Fruit fly (Drosophila melanogaster) whole organism, embryonic: ENCODE measurements around the gene TotB.

Source experiments
- CG10267 ChIP-seq: fragments of 200-800 bp; sonication (Bioruptor generic); optimal IDR thresholded peaks from 2 replicates; lab custom pipeline; 2018; ENCODE audit warnings: missing biosample characterization, mild to moderate bottlenecking, missing genetic modification characterization, moderate library complexity
- CG10274 ChIP-seq: fragments of 200-800 bp; sonication (Bioruptor generic); optimal IDR thresholded peaks from 3 replicates; lab custom pipeline; 2017; ENCODE audit warnings: missing biosample characterization, mild to moderate bottlenecking, missing genetic modification characterization
- CG10959 ChIP-seq: fragments of 200-800 bp; sonication (Bioruptor generic); IDR thresholded peaks from 2 replicates; pipeline ENCODE4 v1.3.6; 2022; ENCODE audit warnings: missing biosample characterization, missing genetic modification characterization
- CG12104 ChIP-seq: fragments of 200-800 bp; sonication (Bioruptor generic); optimal IDR thresholded peaks from 3 replicates; lab custom pipeline; 2016; ENCODE audit warnings: missing biosample characterization, missing genetic modification characterization
- CG1233 ChIP-seq: fragments of 200-800 bp; sonication (Bioruptor generic); optimal IDR thresholded peaks from 4 replicates; lab custom pipeline; 2018; ENCODE audit warnings: missing biosample characterization, mild to moderate bottlenecking, missing genetic modification characterization
- CG12769 ChIP-seq: fragments of 200-800 bp; sonication (Bioruptor generic); optimal IDR thresholded peaks from 2 replicates; lab custom pipeline; 2019; ENCODE audit warnings: missing biosample characterization, mild to moderate bottlenecking, missing genetic modification characterization, moderate library complexity
- CG13424 ChIP-seq: fragments of 200-800 bp; sonication (Bioruptor generic); optimal IDR thresholded peaks from 2 replicates; lab custom pipeline; 2019; ENCODE audit warnings: missing biosample characterization, mild to moderate bottlenecking, missing genetic modification characterization, moderate library complexity
- CG16813 ChIP-seq: fragments of 200-800 bp; sonication (Bioruptor generic); IDR thresholded peaks from 3 replicates; pipeline ENCODE4 v1.3.6; 2022; ENCODE audit warnings: missing biosample characterization, missing genetic modification characterization; ENCODE audit not compliant: partially characterized antibody
- CG16815 ChIP-seq: fragments of 200-800 bp; sonication (Bioruptor generic); optimal IDR thresholded peaks from 3 replicates; lab custom pipeline; 2017; ENCODE audit warnings: missing biosample characterization, mild to moderate bottlenecking, missing genetic modification characterization
- CG17361 ChIP-seq: fragments of 200-800 bp; sonication (Bioruptor generic); IDR thresholded peaks from 3 replicates; pipeline ENCODE4 v1.3.6; 2022; ENCODE audit warnings: missing biosample characterization, missing genetic modification characterization
- CG18619 ChIP-seq: fragments of 200-800 bp; sonication (Bioruptor generic); optimal IDR thresholded peaks from 3 replicates; lab custom pipeline; 2017; ENCODE audit warnings: missing biosample characterization, mild to moderate bottlenecking, missing genetic modification characterization
- CG2129 ChIP-seq: fragments of 200-800 bp; sonication (Bioruptor generic); IDR thresholded peaks from 2 replicates; pipeline ENCODE4 v1.3.6; 2022; ENCODE audit warnings: missing biosample characterization, missing genetic modification characterization; ENCODE audit not compliant: partially characterized antibody
- CG2712 ChIP-seq: fragments of 200-800 bp; optimal IDR thresholded peaks from 3 replicates; lab custom pipeline; 2019; ENCODE audit warnings: missing biosample characterization, mild to moderate bottlenecking, missing genetic modification characterization, moderate library complexity
- CG2889 ChIP-seq: fragments of 200-800 bp; sonication (Bioruptor generic); IDR thresholded peaks from 3 replicates; pipeline ENCODE4 v1.3.6; 2022; ENCODE audit warnings: missing biosample characterization, missing genetic modification characterization
- CG32532 ChIP-seq: fragments of 200-800 bp; sonication (Bioruptor generic); IDR thresholded peaks from 2 replicates; pipeline ENCODE4 v1.3.6; 2022; ENCODE audit warnings: missing biosample characterization, missing genetic modification characterization
- CG32767 ChIP-seq: fragments of 200-800 bp; sonication (Bioruptor generic); IDR thresholded peaks from 2 replicates; pipeline ENCODE4 v1.3.6; 2022; ENCODE audit warnings: missing biosample characterization, missing genetic modification characterization
- CG33213 ChIP-seq: fragments of 200-800 bp; sonication (Bioruptor generic); optimal IDR thresholded peaks from 3 replicates; lab custom pipeline; 2016; ENCODE audit warnings: missing biosample characterization, missing genetic modification characterization
- CG4328 ChIP-seq: fragments of 200-800 bp; sonication (Bioruptor generic); optimal IDR thresholded peaks from 3 replicates; lab custom pipeline; 2017; ENCODE audit warnings: missing biosample characterization, missing genetic modification reagents, missing genetic modification characterization
- CG6689 ChIP-seq: fragments of 200-800 bp; sonication (Bioruptor generic); IDR thresholded peaks from 2 replicates; pipeline ENCODE4 v1.3.6; 2022; ENCODE audit warnings: missing biosample characterization, missing genetic modification characterization
- CG7928 ChIP-seq: fragments of 200-800 bp; sonication (Bioruptor generic); optimal IDR thresholded peaks from 2 replicates; lab custom pipeline; 2017; ENCODE audit warnings: missing biosample characterization, mild to moderate bottlenecking, missing genetic modification characterization
- CHES-1-like ChIP-seq: fragments of 200-800 bp; sonication (Bioruptor generic); optimal IDR thresholded peaks from 2 replicates; lab custom pipeline; 2016; ENCODE audit warnings: missing biosample characterization, missing genetic modification characterization
- CkIIα-i1 ChIP-seq: fragments of 200-800 bp; sonication (Bioruptor generic); IDR thresholded peaks from 2 replicates; pipeline ENCODE4 v1.3.6; 2022; ENCODE audit warnings: missing biosample characterization, missing genetic modification characterization
- Dad ChIP-seq: fragments of 200-800 bp; sonication (Bioruptor generic); optimal IDR thresholded peaks from 3 replicates; lab custom pipeline; 2016; ENCODE audit warnings: missing biosample characterization, missing genetic modification characterization
- Deaf1 ChIP-seq: fragments of 200-800 bp; optimal IDR thresholded peaks from 3 replicates; lab custom pipeline; 2019; ENCODE audit warnings: missing biosample characterization, mild to moderate bottlenecking, missing genetic modification characterization, moderate library complexity
- Hey ChIP-seq: fragments of 200-800 bp; sonication (Bioruptor generic); optimal IDR thresholded peaks from 3 replicates; lab custom pipeline; 2018; ENCODE audit warnings: missing biosample characterization, mild to moderate bottlenecking, missing genetic modification characterization
- MESR4 ChIP-seq: fragments of 200-800 bp; sonication (Bioruptor generic); optimal IDR thresholded peaks from 2 replicates; lab custom pipeline; 2018; ENCODE audit warnings: missing biosample characterization, mild to moderate bottlenecking, missing genetic modification characterization, moderate library complexity
- Max ChIP-seq: fragments of 200-800 bp; sonication (Bioruptor generic); optimal IDR thresholded peaks from 2 replicates; lab custom pipeline; 2016; ENCODE audit warnings: missing biosample characterization, mild to moderate bottlenecking, missing genetic modification characterization
- YL-1 ChIP-seq: fragments of 200-800 bp; sonication (Bioruptor generic); optimal IDR thresholded peaks from 3 replicates; lab custom pipeline; 2017; ENCODE audit warnings: missing biosample characterization, mild to moderate bottlenecking, missing genetic modification characterization
- ara ChIP-seq: fragments of 200-800 bp; sonication (Bioruptor generic); IDR thresholded peaks from 2 replicates; pipeline ENCODE4 v1.3.6; 2022; ENCODE audit warnings: missing biosample characterization, missing genetic modification characterization
- ase ChIP-seq: fragments of 200-800 bp; sonication (Bioruptor generic); IDR thresholded peaks from 3 replicates; pipeline ENCODE4 v1.3.6; 2022; ENCODE audit warnings: missing biosample characterization, missing genetic modification characterization
- chm ChIP-seq: fragments of 200-800 bp; sonication (Bioruptor generic); IDR thresholded peaks from 2 replicates; pipeline ENCODE4 v1.3.6; 2022; ENCODE audit warnings: missing biosample characterization, missing genetic modification characterization
- disco-r ChIP-seq: fragments of 200-800 bp; sonication (Bioruptor generic); optimal IDR thresholded peaks from 2 replicates; lab custom pipeline; 2016; ENCODE audit warnings: missing biosample characterization, missing genetic modification characterization
- fd96Cb ChIP-seq: fragments of 200-800 bp; sonication (Bioruptor generic); optimal IDR thresholded peaks from 2 replicates; lab custom pipeline; 2018; ENCODE audit warnings: missing biosample characterization, mild to moderate bottlenecking, missing genetic modification characterization, moderate library complexity
- gcm2 ChIP-seq: fragments of 200-800 bp; sonication (Bioruptor generic); optimal IDR thresholded peaks from 2 replicates; lab custom pipeline; 2016; ENCODE audit warnings: missing biosample characterization, missing genetic modification characterization
- gsb ChIP-seq: fragments of 200-800 bp; sonication (Bioruptor generic); IDR thresholded peaks from 2 replicates; pipeline ENCODE4 v1.3.6; 2022; ENCODE audit warnings: missing biosample characterization, missing genetic modification characterization
- klu ChIP-seq: fragments of 200-800 bp; sonication (Bioruptor generic); IDR thresholded peaks from 2 replicates; pipeline ENCODE4 v1.3.6; 2022; ENCODE audit warnings: missing biosample characterization, missing genetic modification characterization
- lmd ChIP-seq: fragments of 200-800 bp; sonication (Bioruptor generic); IDR thresholded peaks from 2 replicates; pipeline ENCODE4 v1.3.6; 2022; ENCODE audit warnings: missing biosample characterization, missing genetic modification characterization
- mirr ChIP-seq: fragments of 200-800 bp; sonication (Bioruptor generic); optimal IDR thresholded peaks from 3 replicates; lab custom pipeline; 2018; ENCODE audit warnings: missing biosample characterization, mild to moderate bottlenecking, missing genetic modification characterization
- onecut ChIP-seq: fragments of 200-800 bp; sonication (Bioruptor generic); IDR thresholded peaks from 2 replicates; pipeline ENCODE4 v1.3.6; 2022; ENCODE audit warnings: missing biosample characterization, missing genetic modification characterization
- org-1 ChIP-seq: fragments of 200-800 bp; sonication (Bioruptor generic); optimal IDR thresholded peaks from 2 replicates; lab custom pipeline; 2017; ENCODE audit warnings: missing biosample characterization, missing genetic modification characterization
- prd ChIP-seq, 3 experiments: fragments of >200 bp in 2 of 3; fragments of 200-800 bp in 1 of 3; sonication (Bioruptor generic) in 1 of 3; optimal IDR thresholded peaks in 2 of 3; IDR thresholded peaks in 1 of 3; 2 replicates in 2 of 3; 3 replicates in 1 of 3; pipeline versions ENCODE4 v1.3.6 to Lab custom; 2017 to 2022; ENCODE audit warnings: missing biosample characterization in 1 of 3, missing genetic modification characterization in 1 of 3
- salm ChIP-seq: fragments of 200-800 bp; sonication (Bioruptor generic); optimal IDR thresholded peaks from 2 replicates; lab custom pipeline; 2018; ENCODE audit warnings: missing biosample characterization, mild to moderate bottlenecking, missing genetic modification characterization
- scrt ChIP-seq: fragments of 200-800 bp; sonication (Bioruptor generic); optimal IDR thresholded peaks from 2 replicates; lab custom pipeline; 2018; ENCODE audit warnings: missing biosample characterization, mild to moderate bottlenecking, missing genetic modification characterization, moderate library complexity
- slbo ChIP-seq: fragments of 200-800 bp; sonication (Bioruptor generic); IDR thresholded peaks from 2 replicates; pipeline ENCODE4 v1.3.6; 2022; ENCODE audit warnings: missing biosample characterization, missing genetic modification characterization
- so ChIP-seq: fragments of 200-800 bp; sonication (Bioruptor generic); IDR thresholded peaks from 3 replicates; pipeline ENCODE4 v1.3.6; 2022; ENCODE audit warnings: missing biosample characterization, missing genetic modification characterization
- stwl ChIP-seq: fragments of 200-800 bp; sonication (Bioruptor generic); optimal IDR thresholded peaks from 3 replicates; lab custom pipeline; 2018; ENCODE audit warnings: missing biosample characterization, mild to moderate bottlenecking, missing genetic modification characterization, moderate library complexity
- tap ChIP-seq: fragments of 200-800 bp; optimal IDR thresholded peaks from 3 replicates; lab custom pipeline; 2019; ENCODE audit warnings: missing biosample characterization, mild to moderate bottlenecking, missing genetic modification characterization, moderate library complexity
- tll ChIP-seq, 2 experiments: fragments of 200-800 bp in 1 of 2; fragments of >200 bp in 1 of 2; sonication (Bioruptor generic) in 1 of 2; optimal IDR thresholded peaks; 2 replicates each; lab custom pipeline; 2017 to 2019; ENCODE audit warnings: missing biosample characterization in 2 of 2, missing genetic modification characterization in 2 of 2, mild to moderate bottlenecking in 1 of 2, moderate library complexity in 1 of 2
- unpg ChIP-seq: fragments of 200-800 bp; sonication (Bioruptor generic); optimal IDR thresholded peaks from 3 replicates; lab custom pipeline; 2018; ENCODE audit warnings: missing biosample characterization, mild to moderate bottlenecking, missing genetic modification characterization, moderate library complexity

The TotB gene

dm6 chr3R:20832689-20833524, 40.8 kb upstream of the TotB start, which contains the start of gene Synd (continued):
- TF ChIP-seq CG17361 (0 out of 3 replicates have a peak, but pooled peaks have one; percentile 26), ara (GFP tag; lab: Robert Waterston, UW) (no peak), CG32532 (GFP tag; lab: Robert Waterston, UW) (peak; percentile 24; the same call in 1 of the 2 replicates), CG6689 (GFP tag; lab: Robert Waterston, UW) (0 out of 2 replicates have a peak, but pooled peaks have one; percentile 17), CG7928 (GFP tag; lab: Kevin White, UChicago) (no peak), salm (tag; lab: Kevin White, UChicago) (no peak), CHES-1-like (peak; percentile 25), CkIIα-i1 (no peak), gsb (GFP tag; lab: Robert Waterston, UW) (no peak), CG1233 (GFP tag; lab: Kevin White, UChicago) (no peak), org-1 (GFP tag; lab: Kevin White, UChicago) (no peak), Deaf1 (tag; lab: Kevin White, UChicago) (peak; percentile 68), stwl (tag; lab: Kevin White, UChicago) (peak; percentile 40), Max (no peak), YL-1 (GFP tag; lab: Kevin White, UChicago) (peak; percentile 44), CG13424 (no peak), ase (GFP tag; lab: Robert Waterston, UW) (no peak), Dad (GFP tag; lab: Kevin White, UChicago) (no peak), fd96Cb (tag; lab: Kevin White, UChicago) (no peak), tll (GFP tag; optimal IDR thresholded peaks at IDR 0.05; lab: Kevin White, UChicago) (no peak), prd (optimal IDR thresholded peaks at IDR 0.05; lab: Kevin White, UChicago) (no peak), prd (GFP tag; IDR thresholded peaks at IDR 0.05; lab: Robert Waterston, UW) (no peak), CG2129 (no peak), CG2712 (tag; lab: Kevin White, UChicago) (peak; percentile 11), klu (no peak), disco-r (GFP tag; lab: Kevin White, UChicago) (no peak), CG12769 (peak; percentile 54), CG16813 (GFP tag; lab: Robert Waterston, UW) (no peak), slbo (GFP tag; lab: Robert Waterston, UW) (no peak), CG12104 (peak; percentile 3), mirr (GFP tag; lab: Kevin White, UChicago) (peak; percentile 27), CG4328 (GFP tag; lab: Kevin White, UChicago) (no peak), CG32767 (GFP tag; lab: Robert Waterston, UW) (no peak), CG10959 (GFP tag; lab: Robert Waterston, UW) (no peak), CG18619 (GFP tag; lab: Kevin White, UChicago) (no peak), gcm2 (GFP tag; lab: Kevin White, UChicago) (no peak), CG10267 (tag; lab: Kevin White, UChicago) (peak; percentile 32), so (GFP tag; lab: Robert Waterston, UW) (no peak), lmd (GFP tag; lab: Robert Waterston, UW) (peak; percentile 23; the same call in 1 of the 2 replicates), onecut (GFP tag; lab: Robert Waterston, UW) (no peak), MESR4 (GFP tag; lab: Kevin White, UChicago) (peak; percentile 92), unpg (GFP tag; lab: Kevin White, UChicago) (no peak), CG2889 (no peak), CG33213 (GFP tag; lab: Kevin White, UChicago) (no peak), tap (tag; lab: Kevin White, UChicago) (no peak), scrt (GFP tag; lab: Kevin White, UChicago) (peak; percentile 9), CG10274 (GFP tag; lab: Kevin White, UChicago) (peak; percentile 97), CG16815 (GFP tag; lab: Kevin White, UChicago) (no peak), chm (GFP tag; lab: Robert Waterston, UW) (peak; percentile 46; the same call in 1 of the 2 replicates), Hey (tag; lab: Kevin White, UChicago) (no peak)
